Fruit fly (Drosophila melanogaster) whole organism, pupa: ENCODE measurements around the gene CG8142.

Experiments used
- CG10348 ChIP-seq: fragments of 200-800 bp; sonication (Bioruptor generic); IDR thresholded peaks from 2 replicates; pipeline ENCODE4 v1.3.6; 2022; ENCODE audit warnings: missing biosample characterization, missing genetic modification characterization
- CG12605 ChIP-seq: fragments of 200-800 bp; sonication (Bioruptor generic); IDR thresholded peaks from 2 replicates; pipeline ENCODE4 v1.3.6; 2022; ENCODE audit warnings: missing biosample characterization, missing genetic modification characterization
- CG13204 ChIP-seq: fragments of 200-800 bp; sonication (Bioruptor generic); optimal IDR thresholded peaks from 2 replicates; lab custom pipeline; 2018; ENCODE audit warnings: missing biosample characterization, mild to moderate bottlenecking, missing genetic modification characterization, moderate library complexity
- CG14655 ChIP-seq: fragments of 200-800 bp; sonication (Bioruptor generic); optimal IDR thresholded peaks from 3 replicates; lab custom pipeline; 2017; ENCODE audit warnings: mild to moderate bottlenecking, missing biosample characterization, missing genetic modification reagents, missing genetic modification characterization
- CG15710 ChIP-seq: fragments of 200-800 bp; sonication (Bioruptor generic); optimal IDR thresholded peaks from 2 replicates; lab custom pipeline; 2018; ENCODE audit warnings: missing biosample characterization, mild to moderate bottlenecking, missing genetic modification characterization, moderate library complexity
- CG17806 ChIP-seq: fragments of 200-800 bp; sonication (Bioruptor generic); optimal IDR thresholded peaks from 2 replicates; lab custom pipeline; 2018; ENCODE audit warnings: missing biosample characterization, mild to moderate bottlenecking, missing genetic modification characterization, moderate library complexity
- CG32121 ChIP-seq: fragments of 200-800 bp; sonication (Bioruptor generic); IDR thresholded peaks from 2 replicates; pipeline ENCODE4 v1.3.6; 2022; ENCODE audit warnings: missing biosample characterization, missing genetic modification characterization
- CG34367 ChIP-seq: fragments of 200-800 bp; sonication (Bioruptor generic); optimal IDR thresholded peaks from 2 replicates; lab custom pipeline; 2018; ENCODE audit warnings: missing biosample characterization, mild to moderate bottlenecking, missing genetic modification characterization
- CG4496 ChIP-seq: fragments of 200-800 bp; sonication (Bioruptor generic); IDR thresholded peaks from 3 replicates; pipeline ENCODE4 v1.3.6; 2022; ENCODE audit warnings: missing biosample characterization, missing genetic modification characterization
- CG8159 ChIP-seq: fragments of 200-800 bp; sonication (Bioruptor generic); optimal IDR thresholded peaks from 3 replicates; lab custom pipeline; 2018; ENCODE audit warnings: missing biosample characterization, mild to moderate bottlenecking, missing genetic modification characterization, moderate library complexity
- CG8301 ChIP-seq: fragments of 200-800 bp; sonication (Bioruptor generic); optimal IDR thresholded peaks from 2 replicates; lab custom pipeline; 2018; ENCODE audit warnings: missing biosample characterization, mild to moderate bottlenecking, missing genetic modification characterization
- CG9948 ChIP-seq: fragments of 200-800 bp; sonication (Bioruptor generic); optimal IDR thresholded peaks from 2 replicates; lab custom pipeline; 2018; ENCODE audit warnings: missing biosample characterization, mild to moderate bottlenecking, missing genetic modification characterization, moderate library complexity
- D1 ChIP-seq: fragments of 200-800 bp; sonication (Bioruptor generic); optimal IDR thresholded peaks from 2 replicates; lab custom pipeline; 2018; ENCODE audit warnings: missing biosample characterization, mild to moderate bottlenecking, missing genetic modification characterization, moderate library complexity
- EcR ChIP-seq: fragments of 200-800 bp; sonication (Bioruptor generic); optimal IDR thresholded peaks from 3 replicates; lab custom pipeline; 2019; ENCODE audit warnings: missing biosample characterization, missing genetic modification characterization, mild to moderate bottlenecking, moderate library complexity, missing genetic modification reagents
- Ets98B ChIP-seq: fragments of 200-800 bp; sonication (Bioruptor generic); IDR thresholded peaks from 2 replicates; pipeline ENCODE4 v1.3.6; 2022; ENCODE audit warnings: missing biosample characterization, missing genetic modification characterization
- Pif1A ChIP-seq: fragments of 200-800 bp; sonication (Bioruptor generic); optimal IDR thresholded peaks from 3 replicates; lab custom pipeline; 2016; ENCODE audit warnings: missing biosample characterization, missing genetic modification characterization
- Pif1B ChIP-seq: fragments of 200-800 bp; sonication (Bioruptor generic); optimal IDR thresholded peaks from 3 replicates; lab custom pipeline; 2016; ENCODE audit warnings: missing biosample characterization, missing genetic modification characterization
- Snoo ChIP-seq: fragments of 200-800 bp; sonication (Bioruptor generic); optimal IDR thresholded peaks from 3 replicates; lab custom pipeline; 2017; ENCODE audit warnings: missing biosample characterization, mild to moderate bottlenecking, missing genetic modification characterization, inconsistent platforms
- fd96Ca ChIP-seq: fragments of 200-800 bp; sonication (Bioruptor generic); IDR thresholded peaks from 3 replicates; pipeline ENCODE4 v1.3.6; 2022; ENCODE audit warnings: missing biosample characterization, missing genetic modification characterization
- gl ChIP-seq: fragments of 200-800 bp; sonication (Bioruptor generic); optimal IDR thresholded peaks from 2 replicates; lab custom pipeline; 2018; ENCODE audit warnings: missing biosample characterization, mild to moderate bottlenecking, missing genetic modification characterization
- rn ChIP-seq: fragments of 200-800 bp; sonication (Bioruptor generic); IDR thresholded peaks from 2 replicates; pipeline ENCODE4 v1.3.6; 2022; ENCODE audit warnings: missing biosample characterization, missing genetic modification characterization

Gene CG8142

dm6 chrX:17806973-17807372 is 37.5 kb downstream of the CG8142 start:
- TF ChIP-seq CG13204 (GFP tag; lab: Kevin White, UChicago) = no peak
- TF ChIP-seq CG14655 (GFP tag; lab: Kevin White, UChicago) = peak; percentile 70
- TF ChIP-seq gl = no peak
- no peak for TF ChIP-seq rn (GFP tag; lab: Robert Waterston, UW)
- TF ChIP-seq CG10348 = no peak
- TF ChIP-seq CG8301 (tag; lab: Kevin White, UChicago) = peak; percentile 49
- TF ChIP-seq CG15710 (tag; lab: Kevin White, UChicago) = peak; percentile 69
- peak; percentile 29 for TF ChIP-seq Snoo (tag; lab: Kevin White, UChicago)
- TF ChIP-seq CG9948 (tag; lab: Kevin White, UChicago) = peak; percentile 70
- no peak for TF ChIP-seq CG32121
- no peak for TF ChIP-seq CG12605 (GFP tag; lab: Robert Waterston, UW)
- no peak for TF ChIP-seq fd96Ca
- peak; percentile 23 for TF ChIP-seq D1 (tag; lab: Kevin White, UChicago)
- TF ChIP-seq CG4496 = no peak
- peak; percentile 59 for TF ChIP-seq CG17806
- no peak for TF ChIP-seq Pif1A (GFP tag; lab: Kevin White, UChicago)
- TF ChIP-seq EcR = no peak
- peak; percentile 37 for TF ChIP-seq Pif1B (GFP tag; lab: Kevin White, UChicago)
- peak; percentile 76 for TF ChIP-seq CG8159
- no peak for TF ChIP-seq Ets98B
- peak; percentile 53 for TF ChIP-seq CG34367 (tag; lab: Kevin White, UChicago)

DNA sequence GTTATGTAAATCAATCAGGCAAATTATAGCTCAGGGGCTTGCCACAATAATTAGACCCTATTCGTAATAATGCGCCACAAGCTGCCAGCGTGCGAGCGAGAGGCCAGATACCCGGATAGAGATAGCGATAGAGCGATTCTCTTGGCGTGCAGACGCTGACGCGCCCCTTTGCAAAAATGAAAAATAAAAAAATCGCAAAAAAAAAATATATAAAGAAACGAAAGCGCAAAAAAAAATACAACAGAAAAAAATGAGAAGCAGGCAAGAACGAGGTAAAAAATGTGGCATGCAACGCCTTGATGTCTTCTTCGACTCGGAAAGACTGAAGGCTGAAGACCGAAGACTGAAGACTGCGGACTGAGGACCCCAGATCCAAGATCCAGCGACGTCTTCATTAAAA is 38.2 kb downstream of the CG8142 start:
- TF ChIP-seq CG14655 (GFP tag; lab: Kevin White, UChicago) = no peak
- peak; percentile 48 for TF ChIP-seq CG15710 (tag; lab: Kevin White, UChicago)
- TF ChIP-seq EcR = no peak
- no peak for TF ChIP-seq CG32121
- TF ChIP-seq rn (GFP tag; lab: Robert Waterston, UW) = no peak
- TF ChIP-seq CG34367 (tag; lab: Kevin White, UChicago) = peak; percentile 40
- TF ChIP-seq CG12605 (GFP tag; lab: Robert Waterston, UW) = peak; percentile 68
- no peak for TF ChIP-seq Ets98B
- TF ChIP-seq CG9948 (tag; lab: Kevin White, UChicago) = peak; percentile 23
- peak; percentile 41 for TF ChIP-seq gl
- TF ChIP-seq Pif1A (GFP tag; lab: Kevin White, UChicago) = peak; percentile 39
- 0 out of 3 replicates have a peak, but pooled peaks have one; percentile 16 for TF ChIP-seq CG4496
- TF ChIP-seq Snoo (tag; lab: Kevin White, UChicago) = no peak
- TF ChIP-seq fd96Ca = no peak
- peak; percentile 34 for TF ChIP-seq Pif1B (GFP tag; lab: Kevin White, UChicago)
- peak; percentile 41 for TF ChIP-seq CG8159
- TF ChIP-seq CG17806 = peak; percentile 30
- no peak for TF ChIP-seq CG10348
- no peak for TF ChIP-seq D1 (tag; lab: Kevin White, UChicago)
- no peak for TF ChIP-seq CG8301 (tag; lab: Kevin White, UChicago)
- peak; percentile 60 for TF ChIP-seq CG13204 (GFP tag; lab: Kevin White, UChicago)
- TF ChIP-seq, all 21 proteins: peak for 11

- TF ChIP-seq CG8301 (tag; lab: Kevin White, UChicago) = no peak
- TF ChIP-seq CG17806 = no peak
- TF ChIP-seq EcR = no peak
- no peak for TF ChIP-seq CG8159
- TF ChIP-seq CG14655 (GFP tag; lab: Kevin White, UChicago) = no peak
- TF ChIP-seq CG10348 = no peak
- no peak for TF ChIP-seq CG12605 (GFP tag; lab: Robert Waterston, UW)
- no peak for TF ChIP-seq CG4496
- TF ChIP-seq Snoo (tag; lab: Kevin White, UChicago) = no peak
- TF ChIP-seq D1 (tag; lab: Kevin White, UChicago) = no peak
- TF ChIP-seq CG32121 = no peak
- TF ChIP-seq CG13204 (GFP tag; lab: Kevin White, UChicago) = no peak
- TF ChIP-seq CG9948 (tag; lab: Kevin White, UChicago) = no peak
- no peak for TF ChIP-seq rn (GFP tag; lab: Robert Waterston, UW)
- TF ChIP-seq Pif1B (GFP tag; lab: Kevin White, UChicago) = no peak
- no peak for TF ChIP-seq fd96Ca
- TF ChIP-seq CG34367 (tag; lab: Kevin White, UChicago) = no peak
- no peak for TF ChIP-seq gl
- no peak for TF ChIP-seq Ets98B
These were observed 40.5 kb downstream of the CG8142 start for dm6 chrX:17804048-17804447.

dm6 chrX:17802353-17803121 is 42.0 kb downstream of the CG8142 start:
- TF ChIP-seq gl (no peak), CG4496 (0 out of 3 replicates have a peak, but pooled peaks have one; percentile 13), CG14655 (GFP tag; lab: Kevin White, UChicago) (peak; percentile 78), CG8159 (peak; percentile 85), Pif1A (GFP tag; lab: Kevin White, UChicago) (peak; percentile 67), fd96Ca (no peak), CG12605 (GFP tag; lab: Robert Waterston, UW) (no peak), CG13204 (GFP tag; lab: Kevin White, UChicago) (no peak), D1 (tag; lab: Kevin White, UChicago) (peak; percentile 54), CG15710 (tag; lab: Kevin White, UChicago) (peak; percentile 80), Pif1B (GFP tag; lab: Kevin White, UChicago) (peak; percentile 53), CG8301 (tag; lab: Kevin White, UChicago) (peak; percentile 70), CG9948 (tag; lab: Kevin White, UChicago) (peak; percentile 79), CG34367 (tag; lab: Kevin White, UChicago) (peak; percentile 64), rn (GFP tag; lab: Robert Waterston, UW) (0 out of 2 replicates have a peak, but pooled peaks have one; percentile 12), CG17806 (peak; percentile 66), Snoo (tag; lab: Kevin White, UChicago) (peak; percentile 75), CG10348 (no peak), EcR (no peak), CG32121 (no peak), Ets98B (no peak)

- no peak for TF ChIP-seq CG34367 (tag; lab: Kevin White, UChicago)
These were observed 44.7 kb downstream of the CG8142 start for dm6 chrX:17799803-17800151.
